Fruit fly (Drosophila melanogaster): ENCODE results near the gene Gr22f.

dm6 chr2L:1787929-1788328 lies 31.7 kb upstream of the Gr22f start:
- TF ChIP-seq psq (optimal IDR thresholded peaks at IDR 0.05), result no peak
- TF ChIP-seq h (optimal IDR thresholded peaks at IDR 0.05), result no peak
- no peak for TF ChIP-seq Myc (optimal IDR thresholded peaks at IDR 0.05)
- no peak for TF ChIP-seq insv (optimal IDR thresholded peaks at IDR 0.05)
- TF ChIP-seq Sin3A (optimal IDR thresholded peaks at IDR 0.05), result no peak

All from Kc167 (cell line).